Worm (Caenorhabditis elegans): ENCODE results near the gene hot-9.
"Not testable (repeated sequence)": the region's sequence is repeated elsewhere in the genome, so short reads cannot be mapped to it uniquely, and the experiment has no call there.

hot-9 gene

ce11 chrIV:5073836-5074235 is 28.5 kb upstream of the hot-9 start:
- no peak for TF ChIP-seq ces-1 (GFP tag; optimal IDR thresholded peaks at IDR 0.05)
- no peak for TF ChIP-seq snpc-4 (tag; optimal IDR thresholded peaks at IDR 0.05)
- no peak for TF ChIP-seq lsy-2 (tag; optimal IDR thresholded peaks at IDR 0.05)
- TF ChIP-seq lin-13 (tag; optimal IDR thresholded peaks at IDR 0.05): no peak
- no peak for TF ChIP-seq sem-2 (GFP tag; optimal IDR thresholded peaks at IDR 0.05)
- TF ChIP-seq ceh-43 (GFP tag; optimal IDR thresholded peaks at IDR 0.05): no peak
- TF ChIP-seq unc-120 (tag; optimal IDR thresholded peaks at IDR 0.05; ENCODE audit: poor library complexity, severe bottlenecking): no peak
- TF ChIP-seq ceh-39 (tag; optimal IDR thresholded peaks at IDR 0.05): no peak
- no peak for TF ChIP-seq pha-4 (tag; optimal IDR thresholded peaks at IDR 0.05)
- no peak for TF ChIP-seq nhr-2 (tag; optimal IDR thresholded peaks at IDR 0.05)
- no peak for TF ChIP-seq unc-39 (tag; optimal IDR thresholded peaks at IDR 0.05)

- TF ChIP-seq ceh-43 (GFP tag; optimal IDR thresholded peaks at IDR 0.05); ceh-83 (GFP tag; optimal IDR thresholded peaks at IDR 0.05); unc-39 (tag; optimal IDR thresholded peaks at IDR 0.05): not testable (repeated sequence)
Observed at ce11 chrIV:5070593-5070992, 25.3 kb upstream of the hot-9 start, which contains the start of gene C02B10.6. Gene C02B10.6, plus strand, starts transcription at chrIV:5070893.

ce11 chrIV:5068541-5068940 is 23.3 kb upstream of the hot-9 start, which contains the start of the genes R13H9.6 and rmd-6:
Gene R13H9.6, minus strand, starts transcription at chrIV:5068641.
Gene rmd-6, plus strand, starts transcription at chrIV:5068845.
- TF ChIP-seq mab-5 (tag; optimal IDR thresholded peaks at IDR 0.05); lin-32 (GFP tag; optimal IDR thresholded peaks at IDR 0.05); nhr-76 (tag; optimal IDR thresholded peaks at IDR 0.05): not testable (repeated sequence)

ce11 chrIV:5066887-5067286 is 21.6 kb upstream of the hot-9 start, which contains the start of gene ttbk-2.2:
Gene ttbk-2.2, minus strand, starts transcription at chrIV:5066987.
- TF ChIP-seq unc-120 (tag; optimal IDR thresholded peaks at IDR 0.05; ENCODE audit: poor library complexity, severe bottlenecking); ces-1 (GFP tag; optimal IDR thresholded peaks at IDR 0.05); tbx-8 (GFP tag; optimal IDR thresholded peaks at IDR 0.05): not testable (repeated sequence)

- TF ChIP-seq nhr-28, nhr-2, blmp-1 (tag; optimal IDR thresholded peaks at IDR 0.05): not testable (repeated sequence)
Observed at ce11 chrIV:5064961-5065360, 19.7 kb upstream of the hot-9 start, which contains the start of gene msp-53. Gene msp-53, minus strand, starts transcription at chrIV:5065061.

- TF ChIP-seq ceh-43 (GFP tag; optimal IDR thresholded peaks at IDR 0.05) (no peak), lsy-2 (tag; optimal IDR thresholded peaks at IDR 0.05) (no peak), ces-1 (GFP tag; optimal IDR thresholded peaks at IDR 0.05) (no peak), mab-5 (tag; optimal IDR thresholded peaks at IDR 0.05) (no peak), pha-4 (tag; optimal IDR thresholded peaks at IDR 0.05) (no peak), nhr-28 (tag; optimal IDR thresholded peaks at IDR 0.05) (no peak), sem-2 (GFP tag; optimal IDR thresholded peaks at IDR 0.05) (no peak), elt-3 (tag; optimal IDR thresholded peaks at IDR 0.05) (no peak), ham-2 (GFP tag; optimal IDR thresholded peaks at IDR 0.05) (no peak), drap-1 (GFP tag; optimal IDR thresholded peaks at IDR 0.05) (no peak), hlh-1 (tag; optimal IDR thresholded peaks at IDR 0.05) (no peak), M03D4.4 (tag; optimal IDR thresholded peaks at IDR 0.05) (no peak), nhr-76 (tag; optimal IDR thresholded peaks at IDR 0.05) (no peak), tbx-8 (GFP tag; optimal IDR thresholded peaks at IDR 0.05) (no peak), nhr-2 (tag; optimal IDR thresholded peaks at IDR 0.05) (no peak), elt-1 (tag; optimal IDR thresholded peaks at IDR 0.05; ENCODE audit: borderline replicate concordance, insufficient read depth) (no peak), ztf-11 (tag; optimal IDR thresholded peaks at IDR 0.05) (no peak), lin-13 (tag; optimal IDR thresholded peaks at IDR 0.05) (no peak), unc-39 (tag; optimal IDR thresholded peaks at IDR 0.05) (no peak), sptf-1 (tag; optimal IDR thresholded peaks at IDR 0.05) (no peak)
Observed at ce11 chrIV:5063297-5063696, 18.0 kb upstream of the hot-9 start.

ce11 chrIV:5062278-5062677 is 17.0 kb upstream of the hot-9 start, which contains the start of gene msp-57:
Gene msp-57, plus strand, starts transcription at chrIV:5062578.
- not testable (repeated sequence) for TF ChIP-seq sem-2 (GFP tag; optimal IDR thresholded peaks at IDR 0.05); ceh-83 (GFP tag; optimal IDR thresholded peaks at IDR 0.05); ztf-11 (tag; optimal IDR thresholded peaks at IDR 0.05)
